Worm (Caenorhabditis elegans) whole organism, L2 larva: ENCODE measurements around the gene vps-36.

Experiments
- F13H6.1 ChIP-seq: sonication (generic microtip); optimal IDR thresholded peaks from 2 replicates; lab custom pipeline; 2016; ENCODE audit warnings: missing genetic modification characterization, missing compliant biosample characterization
- ZK546.5 ChIP-seq: sonication (generic microtip); optimal IDR thresholded peaks from 2 replicates; lab custom pipeline; 2017; ENCODE audit warnings: missing biosample characterization, missing genetic modification characterization
- alr-1 ChIP-seq: fragments of 150-350 bp; optimal IDR thresholded peaks from 2 replicates; lab custom pipeline; 2014; ENCODE audit warnings: missing biosample characterization, missing genetic modification characterization
- aly-2 ChIP-seq: fragments of 150-350 bp; optimal IDR thresholded peaks from 2 replicates; lab custom pipeline; 2014; ENCODE audit warnings: missing biosample characterization, missing genetic modification characterization
- crh-2 ChIP-seq: sonication (generic microtip); optimal IDR thresholded peaks from 2 replicates; lab custom pipeline; 2017; ENCODE audit warnings: missing biosample characterization, missing genetic modification characterization
- dmd-4 ChIP-seq: sonication (generic microtip); optimal IDR thresholded peaks from 2 replicates; lab custom pipeline; 2017; ENCODE audit warnings: missing biosample characterization, missing genetic modification characterization
- egl-27 ChIP-seq: sonication (generic microtip); optimal IDR thresholded peaks from 3 replicates; lab custom pipeline; 2017; ENCODE audit warnings: missing biosample characterization, missing genetic modification reagents, missing genetic modification characterization
- elt-3 ChIP-seq: sonication (generic microtip); optimal IDR thresholded peaks from 2 replicates; lab custom pipeline; 2017; ENCODE audit warnings: missing biosample characterization, missing genetic modification characterization
- fos-1 ChIP-seq: fragments of 150-350 bp; optimal IDR thresholded peaks from 2 replicates; lab custom pipeline; 2014; ENCODE audit warnings: missing biosample characterization, missing genetic modification characterization
- gmeb-1 ChIP-seq: fragments of 150-350 bp; optimal IDR thresholded peaks from 2 replicates; lab custom pipeline; 2014; ENCODE audit warnings: missing biosample characterization, missing genetic modification characterization
- lin-11 ChIP-seq: fragments of 150-350 bp; sonication (generic microtip); optimal IDR thresholded peaks from 2 replicates; lab custom pipeline; 2014; ENCODE audit warnings: missing biosample characterization, missing genetic modification characterization, inconsistent platforms, mixed read lengths
- mab-5 ChIP-seq: fragments of 150-350 bp; optimal IDR thresholded peaks from 2 replicates; lab custom pipeline; 2014; ENCODE audit warnings: missing biosample characterization, missing genetic modification characterization
- mdl-1 ChIP-seq, 2 experiments: fragments of 150-350 bp in 1 of 2; sonication (generic microtip) in 1 of 2; optimal IDR thresholded peaks; 2 replicates each; lab custom pipeline; 2017; ENCODE audit warnings: missing biosample characterization in 2 of 2, missing genetic modification characterization in 2 of 2
- nhr-10 ChIP-seq: sonication (generic microtip); optimal IDR thresholded peaks from 2 replicates; lab custom pipeline; 2017; ENCODE audit warnings: missing biosample characterization, missing genetic modification characterization
- nhr-237 ChIP-seq: fragments of 150-350 bp; optimal IDR thresholded peaks from 2 replicates; lab custom pipeline; 2014; ENCODE audit warnings: missing biosample characterization, missing genetic modification characterization
- nhr-6 ChIP-seq: fragments of 150-350 bp; optimal IDR thresholded peaks from 2 replicates; lab custom pipeline; 2014; ENCODE audit warnings: missing biosample characterization, missing genetic modification characterization
- skn-1 ChIP-seq: sonication (generic microtip); optimal IDR thresholded peaks from 2 replicates; lab custom pipeline; 2017; ENCODE audit warnings: missing biosample characterization, missing genetic modification characterization
- unc-55 ChIP-seq: fragments of 150-350 bp; sonication (generic microtip); optimal IDR thresholded peaks from 3 replicates; lab custom pipeline; 2014; ENCODE audit warnings: missing biosample characterization, missing genetic modification reagents, missing genetic modification characterization
- zag-1 ChIP-seq: fragments of 150-350 bp; optimal IDR thresholded peaks from 2 replicates; lab custom pipeline; 2014; ENCODE audit warnings: missing biosample characterization, missing genetic modification characterization
- ztf-1 ChIP-seq: fragments of 200-800 bp; sonication (Bioruptor generic); conservative IDR thresholded peaks from 2 replicates; pipeline ENCODE4 v1.3.6; 2022; ENCODE audit warnings: missing genetic modification characterization, missing compliant biosample characterization

The vps-36 gene

DNA sequence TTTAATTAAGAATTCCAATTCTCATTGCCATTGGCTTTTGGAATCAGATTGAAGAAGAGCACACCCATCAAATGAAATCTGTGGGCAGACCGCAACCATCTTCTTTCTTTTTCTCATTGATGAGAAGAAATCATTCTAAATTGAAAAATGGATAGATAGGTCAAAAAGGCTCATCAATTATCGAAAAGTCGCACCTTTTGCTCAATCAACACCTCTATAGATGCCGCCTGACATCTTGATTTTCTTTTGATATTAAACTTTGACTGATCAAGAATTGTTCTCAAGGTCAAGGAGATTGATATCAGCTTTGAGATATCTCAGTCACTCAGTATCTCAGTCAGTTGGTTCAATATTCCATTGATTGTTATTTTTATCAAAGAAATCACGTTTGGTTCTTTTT lies 50.5 kb downstream of the vps-36 start:
- TF ChIP-seq egl-27 (tag; lab: Kevin White, UChicago) (no peak), ztf-1 (GFP tag; lab: Robert Waterston, UW) (no peak), mdl-1 (tag; optimal IDR thresholded peaks at IDR 0.05; lab: Kevin White, UChicago) (no peak), fos-1 (tag; lab: Kevin White, UChicago) (no peak), ZK546.5 (tag; lab: Kevin White, UChicago) (no peak), nhr-237 (tag; lab: Kevin White, UChicago) (no peak), lin-11 (tag; lab: Kevin White, UChicago) (no peak), alr-1 (tag; lab: Kevin White, UChicago) (no peak), skn-1 (no peak), zag-1 (tag; lab: Kevin White, UChicago) (no peak)

DNA sequence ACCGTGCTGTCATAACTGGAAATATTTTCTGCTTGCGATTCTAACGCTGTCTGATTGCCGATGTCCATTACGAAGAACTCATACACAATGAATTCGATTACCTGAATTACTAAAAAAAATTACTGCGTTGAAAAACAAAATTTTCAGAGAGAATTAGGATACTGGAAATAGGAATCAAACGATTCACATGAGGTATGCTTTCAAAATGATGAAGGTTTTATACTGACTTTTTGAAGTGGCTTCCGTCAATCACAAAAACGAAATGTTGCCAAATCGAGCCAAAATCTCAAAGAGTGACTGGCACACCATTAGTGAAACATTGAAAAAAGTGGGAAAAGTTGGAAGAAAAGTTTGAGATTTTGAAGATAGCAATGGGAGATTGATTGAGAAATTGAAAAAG lies 51.4 kb downstream of the vps-36 start, which contains the start of gene zzz-1:
zzz-1 (minus strand) TSS at position 101 of the 400 bp plus-strand sequence.
- no peak for TF ChIP-seq mdl-1 (tag; optimal IDR thresholded peaks at IDR 0.05; lab: Kevin White, UChicago)
- no peak for TF ChIP-seq nhr-10 (tag; lab: Kevin White, UChicago)
- TF ChIP-seq nhr-6: no peak
- TF ChIP-seq dmd-4 (tag; lab: Kevin White, UChicago): no peak
- no peak for TF ChIP-seq elt-3 (tag; lab: Kevin White, UChicago)
- TF ChIP-seq crh-2 (tag; lab: Kevin White, UChicago): no peak
- TF ChIP-seq mab-5 (tag; lab: Kevin White, UChicago): no peak
- TF ChIP-seq gmeb-1: no peak
- no peak for TF ChIP-seq F13H6.1 (tag; lab: Kevin White, UChicago)
- TF ChIP-seq aly-2 (tag; lab: Kevin White, UChicago): no peak
- TF ChIP-seq unc-55 (GFP tag; lab: Kevin White, UChicago): no peak
- no peak for TF ChIP-seq fos-1 (tag; lab: Kevin White, UChicago)
- TF ChIP-seq, all 48 proteins: peak for 0
